Worm (Caenorhabditis elegans) whole organism, L4 larva: ENCODE results near the gene ptp-3.
A peak's percentile ranks its signal among the peaks of the same experiment; 100 is the strongest.

Source experiments
- D1046.2 ChIP-seq: fragments of 200-800 bp; sonication (Bioruptor generic); IDR thresholded peaks from 2 replicates; pipeline ENCODE4 v1.3.6; 2022; ENCODE audit warnings: missing genetic modification characterization, missing compliant biosample characterization
- F26F4.8 ChIP-seq: fragments of 200-800 bp; sonication (Bioruptor generic); conservative IDR thresholded peaks from 2 replicates; pipeline ENCODE4 v1.3.6; 2022; ENCODE audit warnings: missing genetic modification characterization, missing compliant biosample characterization
- R02D3.7 ChIP-seq: fragments of 150-350 bp; sonication (generic microtip); optimal IDR thresholded peaks from 3 replicates; lab custom pipeline; 2014; ENCODE audit warnings: missing biosample characterization, missing genetic modification characterization
- Y5F2A.4 ChIP-seq: fragments of 200-800 bp; sonication (Bioruptor generic); optimal IDR thresholded peaks from 2 replicates; lab custom pipeline; 2018; ENCODE audit warnings: mild to moderate bottlenecking, missing genetic modification characterization, missing compliant biosample characterization
- ZK337.2 ChIP-seq: fragments of 200-800 bp; sonication (Bioruptor generic); IDR thresholded peaks from 2 replicates; pipeline ENCODE4 v1.3.6; 2022; ENCODE audit warnings: missing genetic modification reagents, missing genetic modification characterization, missing compliant biosample characterization
- ZK546.5 ChIP-seq, 2 experiments: sonication (generic microtip); optimal IDR thresholded peaks; 2 replicates each; lab custom pipeline; 2017; ENCODE audit warnings: missing biosample characterization in 2 of 2, missing genetic modification characterization in 2 of 2
- aly-2 ChIP-seq: sonication (generic microtip); optimal IDR thresholded peaks from 2 replicates; lab custom pipeline; 2018; ENCODE audit warnings: missing biosample characterization, missing genetic modification characterization
- ama-1 ChIP-seq: fragments of 150-350 bp; optimal IDR thresholded peaks from 2 replicates; lab custom pipeline; 2014; ENCODE audit warnings: inconsistent platforms, mixed read lengths
- attf-4 ChIP-seq: sonication (generic microtip); optimal IDR thresholded peaks from 3 replicates; lab custom pipeline; 2017; ENCODE audit warnings: missing biosample characterization, missing genetic modification characterization
- ceh-62 ChIP-seq: sonication (generic microtip); optimal IDR thresholded peaks from 2 replicates; lab custom pipeline; 2017; ENCODE audit warnings: missing biosample characterization, missing genetic modification characterization
- ces-1 ChIP-seq: fragments of 150-350 bp; sonication (generic microtip); optimal IDR thresholded peaks from 4 replicates; lab custom pipeline; 2014; ENCODE audit warnings: missing biosample characterization, missing genetic modification reagents, missing genetic modification characterization
- cey-2 ChIP-seq: sonication (generic microtip); optimal IDR thresholded peaks from 3 replicates; lab custom pipeline; 2017; ENCODE audit warnings: missing genetic modification characterization, mild to moderate bottlenecking, missing compliant biosample characterization, antibody characterized with exemption, borderline replicate concordance; ENCODE audit not compliant: insufficient read depth
- daf-12 ChIP-seq: fragments of 150-350 bp; optimal IDR thresholded peaks from 2 replicates; lab custom pipeline; 2014; ENCODE audit warnings: missing biosample characterization, missing genetic modification reagents, missing genetic modification characterization
- daf-16 ChIP-seq, 3 experiments: sonication (generic microtip); optimal IDR thresholded peaks; 2 replicates each; lab custom pipeline; 2016 to 2017; ENCODE audit warnings: missing genetic modification characterization in 3 of 3, missing genetic modification reagents in 3 of 3, mild to moderate bottlenecking in 2 of 3, missing compliant biosample characterization in 2 of 3, missing biosample characterization in 1 of 3, moderate library complexity in 1 of 3
- daf-19 ChIP-seq: fragments of 200-800 bp; sonication (Bioruptor generic); conservative IDR thresholded peaks from 2 replicates; pipeline ENCODE4 v1.3.6; 2022; ENCODE audit warnings: missing genetic modification characterization, missing compliant biosample characterization
- daf-8 ChIP-seq: fragments of 200-800 bp; sonication (Bioruptor generic); IDR thresholded peaks from 2 replicates; pipeline ENCODE4 v1.3.6; 2022; ENCODE audit warnings: missing genetic modification characterization, missing compliant biosample characterization
- dmd-6 ChIP-seq: fragments of 200-800 bp; sonication (Bioruptor generic); IDR thresholded peaks from 2 replicates; pipeline ENCODE4 v1.3.6; 2022; ENCODE audit warnings: missing genetic modification reagents, missing genetic modification characterization, missing compliant biosample characterization
- dmd-8 ChIP-seq: fragments of 200-800 bp; sonication (Bioruptor generic); IDR thresholded peaks from 2 replicates; pipeline ENCODE4 v1.3.6; 2022; ENCODE audit warnings: missing genetic modification characterization, missing compliant biosample characterization
- duxl-1 ChIP-seq: sonication (generic microtip); optimal IDR thresholded peaks from 2 replicates; lab custom pipeline; 2016; ENCODE audit warnings: mild to moderate bottlenecking, missing genetic modification characterization, moderate library complexity, missing compliant biosample characterization; ENCODE audit not compliant: poor library complexity
- dve-1 ChIP-seq: sonication (generic microtip); optimal IDR thresholded peaks from 2 replicates; lab custom pipeline; 2017; ENCODE audit warnings: antibody characterized with exemption, mild to moderate bottlenecking, missing genetic modification characterization, missing compliant biosample characterization; ENCODE audit not compliant: insufficient read depth
- egl-27 ChIP-seq: sonication (generic microtip); optimal IDR thresholded peaks from 3 replicates; lab custom pipeline; 2017; ENCODE audit warnings: missing biosample characterization, missing genetic modification reagents, missing genetic modification characterization
- egl-43 ChIP-seq: fragments of 200-800 bp; sonication (Bioruptor generic); IDR thresholded peaks from 2 replicates; pipeline ENCODE4 v1.3.6; 2022; ENCODE audit warnings: missing genetic modification reagents, missing genetic modification characterization, missing compliant biosample characterization
- fos-1 ChIP-seq: fragments of 150-350 bp; optimal IDR thresholded peaks from 2 replicates; lab custom pipeline; 2014; ENCODE audit warnings: missing biosample characterization, missing genetic modification characterization
- hlh-11 ChIP-seq: fragments of 200-800 bp; sonication (Bioruptor generic); optimal IDR thresholded peaks from 2 replicates; lab custom pipeline; 2018; ENCODE audit warnings: mild to moderate bottlenecking, missing genetic modification characterization, missing compliant biosample characterization
- lin-1 ChIP-seq: fragments of 200-800 bp; sonication (Bioruptor generic); IDR thresholded peaks from 2 replicates; pipeline ENCODE4 v1.3.6; 2022; ENCODE audit warnings: missing genetic modification reagents, missing genetic modification characterization, missing compliant biosample characterization
- lin-15B ChIP-seq: fragments of 150-350 bp; sonication (generic microtip); optimal IDR thresholded peaks from 3 replicates; lab custom pipeline; 2014; ENCODE audit warnings: missing biosample characterization, missing genetic modification characterization
- lin-29 ChIP-seq: fragments of 200-800 bp; sonication (Bioruptor generic); IDR thresholded peaks from 2 replicates; pipeline ENCODE4 v1.3.6; 2022; ENCODE audit warnings: missing genetic modification reagents, missing genetic modification characterization, missing compliant biosample characterization
- lin-39 ChIP-seq: fragments of 150-350 bp; optimal IDR thresholded peaks from 2 replicates; lab custom pipeline; 2014; ENCODE audit warnings: missing biosample characterization, missing genetic modification reagents, missing genetic modification characterization
- lir-3 ChIP-seq: sonication (generic microtip); optimal IDR thresholded peaks from 2 replicates; lab custom pipeline; 2016; ENCODE audit warnings: mild to moderate bottlenecking, missing genetic modification characterization, missing compliant biosample characterization
- lsy-2 ChIP-seq, 2 experiments: fragments of 150-350 bp in 1 of 2; sonication (generic microtip) in 1 of 2; optimal IDR thresholded peaks; 2 replicates each; lab custom pipeline; 2014 to 2017; ENCODE audit warnings: missing biosample characterization in 2 of 2, missing genetic modification characterization in 2 of 2
- madf-9 ChIP-seq: fragments of 200-800 bp; sonication (Bioruptor generic); conservative IDR thresholded peaks from 2 replicates; pipeline ENCODE4 v1.3.6; 2022; ENCODE audit warnings: missing genetic modification reagents, missing genetic modification characterization, missing compliant biosample characterization
- mdt-29 ChIP-seq: fragments of 200-800 bp; sonication (Bioruptor generic); IDR thresholded peaks from 2 replicates; pipeline ENCODE4 v1.3.6; 2022; ENCODE audit warnings: missing genetic modification reagents, missing genetic modification characterization, missing compliant biosample characterization
- mes-2 ChIP-seq: sonication (generic microtip); optimal IDR thresholded peaks from 2 replicates; lab custom pipeline; 2016; ENCODE audit warnings: missing genotype, mild to moderate bottlenecking, missing genetic modification characterization, missing compliant biosample characterization; ENCODE audit not compliant: poor library complexity, severe bottlenecking
- mxl-2 ChIP-seq: fragments of 200-800 bp; sonication (Bioruptor generic); conservative IDR thresholded peaks from 2 replicates; pipeline ENCODE4 v1.3.6; 2022; ENCODE audit warnings: missing genetic modification reagents, missing genetic modification characterization, missing compliant biosample characterization
- mxl-3 ChIP-seq: fragments of 200-800 bp; sonication (Bioruptor generic); optimal IDR thresholded peaks from 2 replicates; lab custom pipeline; 2018; ENCODE audit warnings: mild to moderate bottlenecking, missing genetic modification characterization, missing compliant biosample characterization
- nhr-10 ChIP-seq: fragments of 150-350 bp; optimal IDR thresholded peaks from 2 replicates; lab custom pipeline; 2014; ENCODE audit warnings: missing biosample characterization, missing genetic modification characterization
- nhr-237 ChIP-seq: sonication (generic microtip); optimal IDR thresholded peaks from 2 replicates; lab custom pipeline; 2017; ENCODE audit warnings: missing biosample characterization, missing genetic modification characterization
- nhr-28 ChIP-seq: fragments of 150-350 bp; optimal IDR thresholded peaks from 2 replicates; lab custom pipeline; 2014; ENCODE audit warnings: missing biosample characterization, missing genetic modification characterization
- nhr-41 ChIP-seq: fragments of 200-800 bp; sonication (Bioruptor generic); IDR thresholded peaks from 2 replicates; pipeline ENCODE4 v1.3.6; 2022; ENCODE audit warnings: missing genetic modification reagents, missing genetic modification characterization, missing compliant biosample characterization
- nhr-48 ChIP-seq: sonication (generic microtip); optimal IDR thresholded peaks from 2 replicates; lab custom pipeline; 2016; ENCODE audit warnings: mild to moderate bottlenecking, missing genetic modification characterization, missing compliant biosample characterization
- nhr-77 ChIP-seq: fragments of 150-350 bp; optimal IDR thresholded peaks from 2 replicates; lab custom pipeline; 2014; ENCODE audit warnings: missing biosample characterization, missing genetic modification characterization
- rbr-2 ChIP-seq: sonication (generic microtip); optimal IDR thresholded peaks from 2 replicates; lab custom pipeline; 2016; ENCODE audit warnings: missing genotype, missing genetic modification characterization, missing compliant biosample characterization
- sdz-12 ChIP-seq: fragments of 200-800 bp; sonication (Bioruptor generic); optimal IDR thresholded peaks from 2 replicates; lab custom pipeline; 2018; ENCODE audit warnings: mild to moderate bottlenecking, missing genetic modification characterization, missing compliant biosample characterization
- snpc-1.2 ChIP-seq: fragments of 200-800 bp; sonication (Bioruptor generic); IDR thresholded peaks from 2 replicates; pipeline ENCODE4 v1.3.6; 2022; ENCODE audit warnings: missing genetic modification reagents, missing genetic modification characterization, missing compliant biosample characterization
- snpc-4 ChIP-seq: fragments of 150-350 bp; optimal IDR thresholded peaks from 2 replicates; lab custom pipeline; 2014; ENCODE audit warnings: missing biosample characterization, missing genetic modification characterization
- unc-62 ChIP-seq, 3 experiments: fragments of 150-350 bp in 1 of 3; sonication (generic microtip); optimal IDR thresholded peaks in 2 of 3; peaks in 1 of 3; 1 replicate in 1 of 3; 2 replicates in 2 of 3; lab custom pipeline; 2014 to 2017; ENCODE audit warnings: missing biosample characterization in 3 of 3, missing genetic modification characterization in 3 of 3, missing genetic modification reagents in 3 of 3, missing genotype in 1 of 3
- zag-1 ChIP-seq: fragments of 150-350 bp; optimal IDR thresholded peaks from 2 replicates; lab custom pipeline; 2014; ENCODE audit warnings: missing biosample characterization, missing genetic modification characterization
- zfp-3 ChIP-seq: fragments of 200-800 bp; sonication (Bioruptor generic); conservative IDR thresholded peaks from 2 replicates; pipeline ENCODE4 v1.3.6; 2022; ENCODE audit warnings: missing genetic modification reagents, missing genetic modification characterization, missing compliant biosample characterization
- zip-2 ChIP-seq: fragments of 150-350 bp; optimal IDR thresholded peaks from 2 replicates; lab custom pipeline; 2014; ENCODE audit warnings: missing biosample characterization, missing genetic modification characterization

Gene ptp-3

ce11 chrII:11015210-11015609, 39.9 kb downstream of the ptp-3 start:
- TF ChIP-seq unc-62 (GFP tag; optimal IDR thresholded peaks at IDR 0.05 in 1 of 2; lab: Kevin White, UChicago) (peak in 1 of 2 experiments; percentile 54), unc-62 (tag; optimal IDR thresholded peaks at IDR 0.05; lab: Kevin White, UChicago) (no peak), snpc-1.2 (no peak), ama-1 (peak; percentile 77), mes-2 (tag; lab: Kevin White, UChicago) (peak; percentile 16), nhr-28 (peak; percentile 12), mxl-3 (GFP tag; lab: Kevin White, UChicago) (peak; percentile 22), hlh-11 (tag; lab: Kevin White, UChicago) (peak; percentile 24), lin-15B (tag; lab: Kevin White, UChicago) (no peak)
- TF ChIP-seq, all 104 proteins: peak for 6

DNA sequence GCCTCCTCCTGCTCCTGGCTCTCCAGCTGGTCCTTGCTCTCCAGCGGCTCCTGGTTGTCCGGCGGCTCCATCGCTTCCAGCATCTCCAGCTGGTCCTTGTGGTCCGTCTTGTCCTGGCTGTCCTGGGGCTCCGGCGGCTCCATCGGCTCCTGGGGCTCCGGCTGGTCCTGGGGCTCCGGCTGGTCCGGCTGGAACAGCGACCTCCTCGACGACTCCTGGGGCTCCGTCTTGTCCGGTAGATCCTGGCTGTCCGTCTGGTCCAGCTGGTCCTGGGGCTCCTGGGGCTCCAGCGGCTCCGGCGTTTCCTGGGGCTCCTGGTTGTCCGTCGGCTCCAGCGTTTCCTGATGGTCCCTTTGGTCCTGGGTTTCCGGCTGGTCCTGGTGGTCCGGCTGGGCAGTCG, 40.4 kb downstream of the ptp-3 start:
- no peak for TF ChIP-seq lsy-2 (tag; optimal IDR thresholded peaks at IDR 0.05; lab: Kevin White, UChicago)
- TF ChIP-seq nhr-10 (tag; lab: Kevin White, UChicago), result no peak
- TF ChIP-seq duxl-1 (tag; lab: Kevin White, UChicago), result no peak
- peak; percentile 57; the same call in 1 of the 2 replicates for TF ChIP-seq egl-43 (GFP tag; lab: Robert Waterston, UW)
- TF ChIP-seq lin-29 (GFP tag; lab: Robert Waterston, UW), result no peak; the same call in 1 of the 2 replicates
- TF ChIP-seq daf-19 (GFP tag; lab: Robert Waterston, UW), result no peak
- TF ChIP-seq zip-2 (tag; lab: Kevin White, UChicago), result no peak
- TF ChIP-seq mes-2 (tag; lab: Kevin White, UChicago), result no peak
- TF ChIP-seq snpc-4 (tag; lab: Kevin White, UChicago), result no peak
- TF ChIP-seq ZK546.5 (tag; optimal IDR thresholded peaks at IDR 0.05; lab: Kevin White, UChicago), result no peak
- no peak for TF ChIP-seq nhr-237 (tag; lab: Kevin White, UChicago)
- TF ChIP-seq nhr-41 (GFP tag; lab: Robert Waterston, UW), result no peak
- TF ChIP-seq zag-1, result no peak
- no peak for TF ChIP-seq daf-8 (GFP tag; lab: Robert Waterston, UW)
- no peak for TF ChIP-seq dve-1 (tag; lab: Kevin White, UChicago)
- no peak for TF ChIP-seq fos-1 (tag; lab: Kevin White, UChicago)
- TF ChIP-seq aly-2 (tag; lab: Kevin White, UChicago), result no peak
- TF ChIP-seq ceh-62 (tag; lab: Kevin White, UChicago), result no peak
- no peak for TF ChIP-seq egl-27 (tag; lab: Kevin White, UChicago)
- no peak for TF ChIP-seq ZK337.2 (GFP tag; lab: Robert Waterston, UW)
- TF ChIP-seq dmd-6, result no peak
- no peak for TF ChIP-seq R02D3.7 (tag; lab: Kevin White, UChicago)
- TF ChIP-seq nhr-77 (tag; lab: Kevin White, UChicago), result no peak
- TF ChIP-seq rbr-2 (tag; lab: Kevin White, UChicago), result no peak
- TF ChIP-seq cey-2 (tag; lab: Kevin White, UChicago), result no peak
- TF ChIP-seq hlh-11 (tag; lab: Kevin White, UChicago), result peak; percentile 10
- no peak for TF ChIP-seq daf-12 (tag; lab: Kevin White, UChicago)
- no peak for TF ChIP-seq madf-9
- TF ChIP-seq daf-16 (GFP tag; optimal IDR thresholded peaks at IDR 0.05; lab: Kevin White, UChicago), result no peak
- no peak for TF ChIP-seq daf-16 (tag; optimal IDR thresholded peaks at IDR 0.05; lab: Kevin White, UChicago)
- no peak for TF ChIP-seq dmd-8
- TF ChIP-seq ces-1, result no peak
- no peak for TF ChIP-seq Y5F2A.4 (GFP tag; lab: Kevin White, UChicago)
- TF ChIP-seq zfp-3, result no peak
- no peak for TF ChIP-seq nhr-48
- no peak for TF ChIP-seq lin-39 (tag; lab: Kevin White, UChicago)
- no peak for TF ChIP-seq mdt-29
- TF ChIP-seq D1046.2 (GFP tag; lab: Robert Waterston, UW), result no peak
- TF ChIP-seq lir-3, result no peak
- no peak for TF ChIP-seq sdz-12 (GFP tag; lab: Kevin White, UChicago)
- no peak for TF ChIP-seq attf-4 (tag; lab: Kevin White, UChicago)
- TF ChIP-seq mxl-2, result 0 out of 2 replicates have a peak, but pooled peaks have one; percentile 24
- no peak for TF ChIP-seq lin-1 (GFP tag; lab: Robert Waterston, UW)
- no peak for TF ChIP-seq F26F4.8
